Fruit fly (Drosophila melanogaster): ENCODE results near the gene Pitslre.

Pitslre gene

dm6 chr3L:20792693-20793092 lies 21.4 kb downstream of the Pitslre start, which contains the start of gene Six4 (continued):
- TF ChIP-seq phol (tag; optimal IDR thresholded peaks at IDR 0.05) (peak; percentile 56), Mrtf (GFP tag; IDR thresholded peaks at IDR 0.05) (0 out of 3 replicates have a peak, but pooled peaks have one; percentile 34), ranshi (GFP tag; IDR thresholded peaks at IDR 0.05) (no peak), HLHmδ (GFP tag; optimal IDR thresholded peaks at IDR 0.05) (peak; percentile 96), pros (GFP tag; optimal IDR thresholded peaks at IDR 0.05) (peak; percentile 26), Ets97D (GFP tag; optimal IDR thresholded peaks at IDR 0.05) (peak; percentile 83), Doc2 (GFP tag; IDR thresholded peaks at IDR 0.05) (no peak), trem (tag; optimal IDR thresholded peaks at IDR 0.05) (peak; percentile 18), seq (GFP tag; IDR thresholded peaks at IDR 0.05) (peak; percentile 89), CG8290 (GFP tag; optimal IDR thresholded peaks at IDR 0.05) (peak; percentile 28), CG8290 (tag; optimal IDR thresholded peaks at IDR 0.05) (peak in 1 of 2 experiments; percentile 92), tio (GFP tag; optimal IDR thresholded peaks at IDR 0.05) (no peak), CG8388 (GFP tag; optimal IDR thresholded peaks at IDR 0.05) (peak; percentile 27), CG8924 (tag; optimal IDR thresholded peaks at IDR 0.05) (peak; percentile 40), Sox102F (GFP tag; optimal IDR thresholded peaks at IDR 0.05) (no peak), twi (tag; optimal IDR thresholded peaks at IDR 0.05) (peak; percentile 18), CG18619 (GFP tag; optimal IDR thresholded peaks at IDR 0.05) (no peak), CG4328 (GFP tag; optimal IDR thresholded peaks at IDR 0.05) (peak; percentile 7), Nf-YC (tag; optimal IDR thresholded peaks at IDR 0.05) (peak; percentile 94), CG15011 (GFP tag; optimal IDR thresholded peaks at IDR 0.05) (no peak), MTF-1 (GFP tag; optimal IDR thresholded peaks at IDR 0.05; ENCODE audit: borderline replicate concordance) (peak; percentile 32), kni (GFP tag; optimal IDR thresholded peaks at IDR 0.05) (peak; percentile 54), CG11504 (tag; optimal IDR thresholded peaks at IDR 0.05) (no peak), CG2129 (GFP tag; IDR thresholded peaks at IDR 0.05; ENCODE audit: partially characterized antibody) (no peak), E2f1 (GFP tag; IDR thresholded peaks at IDR 0.05) (no peak), wek (GFP tag; optimal IDR thresholded peaks at IDR 0.05) (peak; percentile 53), Med (GFP tag) (peak; percentile 34), Ets65A (GFP tag) (peak; percentile 41), CG10431 (GFP tag; optimal IDR thresholded peaks at IDR 0.05) (peak; percentile 35), tll (GFP tag; optimal IDR thresholded peaks at IDR 0.05) (peak in 1 of 2 experiments; percentile 2), Jarid2 (GFP tag; optimal IDR thresholded peaks at IDR 0.05) (peak; percentile 74), Six4 (GFP tag; optimal IDR thresholded peaks at IDR 0.05) (peak; percentile 29), CG17829 (tag; optimal IDR thresholded peaks at IDR 0.05) (peak; percentile 41), CG7556 (GFP tag; optimal IDR thresholded peaks at IDR 0.05) (no peak), CG10979 (tag; optimal IDR thresholded peaks at IDR 0.05) (peak; percentile 13), nerfin-1 (tag; optimal IDR thresholded peaks at IDR 0.05) (peak; percentile 82), CG30020 (tag; optimal IDR thresholded peaks at IDR 0.05) (peak; percentile 8), gsb-n (tag; optimal IDR thresholded peaks at IDR 0.05) (no peak), CG3065 (GFP tag; optimal IDR thresholded peaks at IDR 0.05) (peak; percentile 97), Adf1 (GFP tag; IDR thresholded peaks at IDR 0.05) (no peak), insv (GFP tag; optimal IDR thresholded peaks at IDR 0.05) (peak in 1 of 2 experiments; percentile 21), ssp (GFP tag; IDR thresholded peaks at IDR 0.05) (no peak)

Data from whole organism, embryonic.